Worm (Caenorhabditis elegans) whole organism, early embryonic: ENCODE data around the gene cyp-33D1.

Source experiments
- B0310.2 ChIP-seq: sonication (generic microtip); optimal IDR thresholded peaks from 2 replicates; lab custom pipeline; 2016; ENCODE audit warnings: mild to moderate bottlenecking, missing genetic modification characterization, missing compliant biosample characterization
- F13C5.2 ChIP-seq: sonication (generic microtip); optimal IDR thresholded peaks from 2 replicates; lab custom pipeline; 2017; ENCODE audit warnings: mild to moderate bottlenecking, missing genetic modification characterization, inconsistent platforms, missing compliant biosample characterization
- aly-1 ChIP-seq: sonication (generic microtip); optimal IDR thresholded peaks from 2 replicates; lab custom pipeline; 2016; ENCODE audit warnings: missing genetic modification characterization, missing compliant biosample characterization
- ama-1 ChIP-seq: fragments of 150-350 bp; optimal IDR thresholded peaks from 2 replicates; lab custom pipeline; 2014
- ceh-13 ChIP-seq: fragments of 200-800 bp; sonication (Bioruptor generic); optimal IDR thresholded peaks from 2 replicates; lab custom pipeline; 2018; ENCODE audit warnings: mild to moderate bottlenecking, missing genetic modification characterization, missing compliant biosample characterization
- ceh-36 ChIP-seq: sonication (generic microtip); optimal IDR thresholded peaks from 2 replicates; lab custom pipeline; 2016; ENCODE audit warnings: missing genetic modification characterization, inconsistent platforms, missing compliant biosample characterization
- ets-7 ChIP-seq: sonication (generic microtip); optimal IDR thresholded peaks from 2 replicates; lab custom pipeline; 2016; ENCODE audit warnings: missing genotype, missing genetic modification characterization, missing compliant biosample characterization
- flt-1 ChIP-seq: fragments of 200-800 bp; sonication (Bioruptor generic); IDR thresholded peaks from 2 replicates; pipeline ENCODE4 v1.3.6; 2022; ENCODE audit warnings: missing genetic modification characterization, missing compliant biosample characterization
- hmbx-1 ChIP-seq: sonication (generic microtip); optimal IDR thresholded peaks from 2 replicates; lab custom pipeline; 2016; ENCODE audit warnings: mild to moderate bottlenecking, missing genetic modification characterization, missing compliant biosample characterization
- hmg-4 ChIP-seq: fragments of 200-800 bp; sonication (Bioruptor generic); optimal IDR thresholded peaks from 2 replicates; lab custom pipeline; 2018; ENCODE audit warnings: mild to moderate bottlenecking, missing genetic modification characterization, missing compliant biosample characterization
- hnd-1 ChIP-seq: sonication (generic microtip); optimal IDR thresholded peaks from 2 replicates; lab custom pipeline; 2016; ENCODE audit warnings: missing genetic modification characterization, missing compliant biosample characterization
- pes-1 ChIP-seq: fragments of 200-800 bp; sonication (Bioruptor generic); IDR thresholded peaks from 2 replicates; pipeline ENCODE4 v1.3.6; 2022; ENCODE audit warnings: missing genetic modification reagents, missing genetic modification characterization, missing compliant biosample characterization
- scrt-1 ChIP-seq: fragments of 200-800 bp; sonication (Bioruptor generic); IDR thresholded peaks from 2 replicates; pipeline ENCODE4 v1.3.6; 2022; ENCODE audit warnings: missing genetic modification characterization, missing compliant biosample characterization
- sea-1 ChIP-seq: fragments of 200-800 bp; sonication (Bioruptor generic); conservative IDR thresholded peaks from 2 replicates; pipeline ENCODE4 v1.3.6; 2022; ENCODE audit warnings: missing genetic modification characterization, missing compliant biosample characterization
- tbx-11 ChIP-seq: fragments of 200-800 bp; sonication (Bioruptor generic); IDR thresholded peaks from 2 replicates; pipeline ENCODE4 v1.3.6; 2022; ENCODE audit warnings: missing genetic modification characterization, missing compliant biosample characterization
- tbx-37 ChIP-seq: fragments of 200-800 bp; sonication (Bioruptor generic); conservative IDR thresholded peaks from 2 replicates; pipeline ENCODE4 v1.3.6; 2022; ENCODE audit warnings: missing genetic modification reagents, missing genetic modification characterization, missing compliant biosample characterization
- tra-4 ChIP-seq: sonication (generic microtip); optimal IDR thresholded peaks from 2 replicates; lab custom pipeline; 2017; ENCODE audit warnings: missing genetic modification characterization, missing compliant biosample characterization

cyp-33D1 gene

DNA sequence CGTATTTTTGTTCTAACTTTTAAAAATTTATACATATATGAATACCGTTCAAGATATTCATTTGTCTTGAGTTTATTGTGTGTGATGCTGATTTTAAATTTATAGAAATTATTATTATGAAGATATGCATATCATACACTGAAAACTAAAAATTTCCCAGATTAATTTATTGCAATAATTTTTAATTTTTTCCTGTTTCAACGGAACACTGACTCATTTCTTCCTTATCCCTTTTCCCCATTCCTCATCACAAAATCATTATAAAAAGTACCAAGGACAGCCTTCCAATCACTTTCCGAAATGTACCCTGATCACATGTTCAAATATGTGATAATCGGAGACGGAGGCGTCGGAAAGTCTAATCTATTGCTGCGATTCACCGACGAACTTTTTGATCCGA, 19.0 kb upstream of the cyp-33D1 start, which contains the start of gene rabr-4:
rabr-4 (plus strand) TSS at position 301 of the 400 bp plus-strand sequence.
- TF ChIP-seq B0310.2 (tag; lab: Kevin White, UChicago) (no peak), flt-1 (GFP tag; lab: Robert Waterston, UW) (no peak), scrt-1 (GFP tag; lab: Robert Waterston, UW) (no peak), sea-1 (GFP tag; lab: Robert Waterston, UW) (no peak), tbx-37 (no peak), ceh-13 (GFP tag; lab: Kevin White, UChicago) (no peak), F13C5.2 (tag; lab: Kevin White, UChicago) (no peak), hmg-4 (GFP tag; lab: Kevin White, UChicago) (no peak), ets-7 (tag; lab: Kevin White, UChicago) (no peak), ama-1 (no peak), hmbx-1 (tag; lab: Kevin White, UChicago) (no peak), tra-4 (no peak), tbx-11 (GFP tag; lab: Robert Waterston, UW) (no peak), ceh-36 (tag; lab: Kevin White, UChicago) (no peak), aly-1 (tag; lab: Kevin White, UChicago) (no peak), pes-1 (GFP tag; lab: Robert Waterston, UW) (no peak)

DNA sequence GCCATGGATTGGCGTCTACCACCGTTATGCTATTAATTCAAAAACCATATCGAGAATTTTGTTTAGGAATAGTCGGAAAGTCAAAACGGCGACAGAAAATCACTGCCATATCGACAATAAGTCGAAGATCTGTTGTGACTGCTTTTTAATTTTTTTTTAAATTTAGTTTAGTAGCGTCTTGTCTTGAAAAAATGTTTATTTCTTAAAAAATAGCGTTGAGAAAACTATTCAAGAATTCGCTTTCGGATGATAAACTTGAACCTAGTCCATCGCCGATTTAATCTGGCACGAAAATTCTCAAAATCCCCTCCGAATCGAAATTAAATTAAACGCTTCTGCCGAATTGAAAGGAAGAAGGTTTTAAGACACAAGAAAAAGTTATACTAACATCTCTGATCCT, 16.5 kb upstream of the cyp-33D1 start, which contains the start of gene srh-279:
srh-279 (plus strand) TSS at position 301 of the 400 bp plus-strand sequence.
- no peak for TF ChIP-seq ceh-36 (tag; lab: Kevin White, UChicago)
- TF ChIP-seq ama-1, result no peak
- no peak for TF ChIP-seq tbx-37
- TF ChIP-seq pes-1 (GFP tag; lab: Robert Waterston, UW), result no peak
- no peak for TF ChIP-seq flt-1 (GFP tag; lab: Robert Waterston, UW)
- no peak for TF ChIP-seq hmg-4 (GFP tag; lab: Kevin White, UChicago)
- TF ChIP-seq sea-1 (GFP tag; lab: Robert Waterston, UW), result no peak
- TF ChIP-seq scrt-1 (GFP tag; lab: Robert Waterston, UW), result no peak
- TF ChIP-seq tbx-11 (GFP tag; lab: Robert Waterston, UW), result no peak
- no peak for TF ChIP-seq hmbx-1 (tag; lab: Kevin White, UChicago)
- no peak for TF ChIP-seq aly-1 (tag; lab: Kevin White, UChicago)
- no peak for TF ChIP-seq B0310.2 (tag; lab: Kevin White, UChicago)
- TF ChIP-seq tra-4, result no peak
- no peak for TF ChIP-seq hnd-1 (tag; lab: Kevin White, UChicago)
- no peak for TF ChIP-seq F13C5.2 (tag; lab: Kevin White, UChicago)

DNA sequence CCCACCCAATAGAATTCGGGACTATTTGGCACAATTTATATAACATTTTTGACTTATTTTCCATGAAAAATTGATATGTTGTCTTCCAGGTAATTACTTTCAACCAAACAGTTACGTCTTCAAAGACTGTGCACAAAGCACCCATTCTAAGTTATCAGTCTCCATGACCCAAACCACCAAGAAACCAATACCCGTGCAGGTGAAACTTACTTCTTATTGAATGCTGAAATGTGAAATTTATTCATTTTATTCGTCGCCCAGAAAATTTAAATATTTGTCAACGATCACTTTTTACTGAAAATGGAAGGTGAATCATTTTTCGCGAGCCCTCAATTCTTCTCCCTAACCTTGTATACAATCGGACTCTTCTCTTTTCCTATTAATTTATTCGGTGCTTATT, 14.8 kb upstream of the cyp-33D1 start, which contains the start of gene srh-281:
srh-281 (plus strand) TSS at position 301 of the 400 bp plus-strand sequence.
- TF ChIP-seq hmg-4 (GFP tag; lab: Kevin White, UChicago), result no peak
- no peak for TF ChIP-seq sea-1 (GFP tag; lab: Robert Waterston, UW)
- no peak for TF ChIP-seq F13C5.2 (tag; lab: Kevin White, UChicago)
- TF ChIP-seq tbx-11 (GFP tag; lab: Robert Waterston, UW), result no peak
- no peak for TF ChIP-seq hnd-1 (tag; lab: Kevin White, UChicago)
- TF ChIP-seq hmbx-1 (tag; lab: Kevin White, UChicago), result no peak
- TF ChIP-seq tbx-37, result no peak
- no peak for TF ChIP-seq scrt-1 (GFP tag; lab: Robert Waterston, UW)
- no peak for TF ChIP-seq ceh-13 (GFP tag; lab: Kevin White, UChicago)
- TF ChIP-seq ama-1, result no peak
- TF ChIP-seq B0310.2 (tag; lab: Kevin White, UChicago), result no peak
- TF ChIP-seq tra-4, result no peak
- no peak for TF ChIP-seq aly-1 (tag; lab: Kevin White, UChicago)
- no peak for TF ChIP-seq flt-1 (GFP tag; lab: Robert Waterston, UW)

DNA sequence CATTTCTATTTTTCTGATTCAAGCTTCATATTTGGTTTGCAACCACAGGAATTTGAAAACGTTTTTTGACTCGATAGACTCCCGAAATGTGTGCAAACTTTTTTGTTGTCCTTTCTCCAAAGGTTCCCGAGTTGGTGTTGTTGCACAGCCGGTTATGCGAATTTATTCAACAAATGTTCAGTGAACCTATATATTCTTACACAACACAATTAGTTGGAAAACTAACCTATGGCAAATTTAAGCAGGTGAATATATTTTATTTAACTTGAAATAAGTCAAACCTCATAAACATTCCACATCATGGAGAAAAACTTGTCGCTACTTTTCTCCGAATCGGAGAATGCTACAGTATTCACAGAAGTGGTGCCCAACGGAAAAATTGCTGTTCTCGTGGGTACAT, 7.7 kb upstream of the cyp-33D1 start, which contains the start of gene srz-14:
srz-14 (plus strand) TSS at position 301 of the 400 bp plus-strand sequence.
- TF ChIP-seq sea-1 (GFP tag; lab: Robert Waterston, UW), result no peak
- no peak for TF ChIP-seq ets-7 (tag; lab: Kevin White, UChicago)
- TF ChIP-seq tbx-11 (GFP tag; lab: Robert Waterston, UW), result no peak
- no peak for TF ChIP-seq hnd-1 (tag; lab: Kevin White, UChicago)
- TF ChIP-seq scrt-1 (GFP tag; lab: Robert Waterston, UW), result no peak
- no peak for TF ChIP-seq pes-1 (GFP tag; lab: Robert Waterston, UW)
- no peak for TF ChIP-seq F13C5.2 (tag; lab: Kevin White, UChicago)
- no peak for TF ChIP-seq ceh-36 (tag; lab: Kevin White, UChicago)

DNA sequence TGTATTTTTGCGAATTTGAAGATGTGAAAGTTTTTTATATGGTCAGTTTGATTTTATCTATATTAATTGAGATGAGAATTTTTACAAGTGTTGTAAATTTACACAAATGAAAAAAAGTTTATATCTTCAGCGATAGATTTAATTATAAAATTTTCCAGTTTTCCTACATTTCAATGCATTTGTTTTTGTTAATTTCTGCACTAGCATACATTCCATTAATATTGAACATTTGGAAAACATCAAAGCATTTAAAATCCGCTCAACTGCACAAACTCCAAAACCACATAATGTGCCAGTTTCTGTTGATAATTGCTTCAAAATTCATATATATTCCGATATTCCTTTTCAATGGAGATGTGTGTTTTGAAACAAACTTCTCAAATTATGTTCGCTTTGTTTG, 7.3 kb upstream of the cyp-33D1 start, which contains the start of gene srh-277:
srh-277 (plus strand) TSS at position 301 of the 400 bp plus-strand sequence.
- TF ChIP-seq ceh-36 (tag; lab: Kevin White, UChicago) (no peak), hmbx-1 (tag; lab: Kevin White, UChicago) (no peak), pes-1 (GFP tag; lab: Robert Waterston, UW) (no peak), ama-1 (no peak), ets-7 (tag; lab: Kevin White, UChicago) (no peak), tbx-11 (GFP tag; lab: Robert Waterston, UW) (no peak), tra-4 (no peak), flt-1 (GFP tag; lab: Robert Waterston, UW) (no peak)

DNA sequence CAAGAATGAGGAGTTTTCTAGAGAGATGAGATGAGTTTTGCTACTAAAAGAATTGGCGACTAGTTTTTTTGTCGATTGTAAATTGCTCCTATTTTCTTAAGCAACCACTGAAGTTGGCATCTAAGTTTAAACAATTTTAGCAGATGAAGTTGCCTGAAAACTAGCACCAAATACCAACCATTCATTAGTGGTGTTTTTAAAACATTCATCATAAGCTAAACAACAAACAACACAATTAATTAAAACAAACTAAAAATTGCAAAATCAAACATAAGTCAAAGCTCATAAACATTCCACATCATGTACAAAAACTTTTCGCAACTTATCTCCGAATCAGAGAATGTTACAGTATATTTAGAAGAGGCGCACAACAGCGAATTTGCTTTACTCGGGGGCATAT, 6.5 kb upstream of the cyp-33D1 start, which contains the start of gene srz-13:
srz-13 (plus strand) TSS at position 301 of the 400 bp plus-strand sequence.
- TF ChIP-seq F13C5.2 (tag; lab: Kevin White, UChicago) (no peak), hmg-4 (GFP tag; lab: Kevin White, UChicago) (no peak), tbx-37 (no peak), aly-1 (tag; lab: Kevin White, UChicago) (no peak), sea-1 (GFP tag; lab: Robert Waterston, UW) (no peak), ets-7 (tag; lab: Kevin White, UChicago) (no peak), ceh-36 (tag; lab: Kevin White, UChicago) (no peak)

DNA sequence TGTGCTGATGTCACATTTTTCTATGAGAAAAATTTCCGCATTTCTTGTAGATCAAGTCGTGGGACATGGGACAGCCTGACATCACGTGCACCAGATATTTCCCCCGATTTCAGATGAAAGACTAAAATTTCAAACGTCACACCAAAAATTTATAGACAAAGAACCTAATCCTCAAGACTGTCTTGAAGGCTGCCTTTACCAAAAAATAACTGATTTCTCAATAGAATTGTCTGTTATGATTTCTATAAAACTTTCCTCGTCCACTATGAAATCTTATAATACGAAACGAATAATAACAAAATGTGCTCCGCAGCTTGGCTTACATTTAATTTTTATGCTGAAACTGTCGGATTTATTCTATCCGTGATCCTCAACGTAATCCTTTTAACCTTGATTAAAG, 4.7 kb upstream of the cyp-33D1 start, which contains the start of gene str-106:
str-106 (plus strand) TSS at position 301 of the 400 bp plus-strand sequence.
- no peak for TF ChIP-seq sea-1 (GFP tag; lab: Robert Waterston, UW)
- no peak for TF ChIP-seq pes-1 (GFP tag; lab: Robert Waterston, UW)
